Worm (Caenorhabditis elegans) whole organism, L1 larva: ENCODE results near the gene dmsr-16.

Source experiments
- C04F5.9 ChIP-seq: sonication (generic microtip); optimal IDR thresholded peaks from 2 replicates; lab custom pipeline; 2016; ENCODE audit warnings: missing genetic modification characterization, missing compliant biosample characterization
- C16A3.4 ChIP-seq: fragments of 150-350 bp; optimal IDR thresholded peaks from 2 replicates; lab custom pipeline; 2014; ENCODE audit warnings: missing biosample characterization, missing genetic modification characterization
- Y116A8C.19 ChIP-seq: sonication (generic microtip); optimal IDR thresholded peaks from 2 replicates; lab custom pipeline; 2016; ENCODE audit warnings: missing compliant biosample characterization, missing genetic modification characterization, borderline replicate concordance
- aha-1 ChIP-seq: fragments of 150-350 bp; optimal IDR thresholded peaks from 2 replicates; lab custom pipeline; 2014; ENCODE audit warnings: missing biosample characterization, missing genetic modification characterization
- aly-2 ChIP-seq: fragments of 150-350 bp; optimal IDR thresholded peaks from 2 replicates; lab custom pipeline; 2014; ENCODE audit warnings: missing biosample characterization, missing genetic modification characterization
- ama-1 ChIP-seq: fragments of 150-350 bp; optimal IDR thresholded peaks from 2 replicates; lab custom pipeline; 2014
- blmp-1 ChIP-seq: fragments of 150-350 bp; optimal IDR thresholded peaks from 2 replicates; lab custom pipeline; 2014; ENCODE audit warnings: missing biosample characterization, missing genetic modification characterization
- ceh-90 ChIP-seq: sonication (generic microtip); optimal IDR thresholded peaks from 2 replicates; lab custom pipeline; 2016; ENCODE audit warnings: missing genetic modification characterization, missing compliant biosample characterization
- dpl-1 ChIP-seq, 3 experiments: fragments of 150-350 bp in 2 of 3; sonication (generic microtip) in 1 of 3; optimal IDR thresholded peaks; 2 replicates each; lab custom pipeline; 2014 to 2017; ENCODE audit warnings: missing biosample characterization in 3 of 3, missing genetic modification characterization in 3 of 3, missing genetic modification reagents in 3 of 3
- efl-1 ChIP-seq, 4 experiments: fragments of 150-350 bp; optimal IDR thresholded peaks in 3 of 4; peaks in 1 of 4; 1 replicate in 1 of 4; 2 replicates in 3 of 4; lab custom pipeline; 2014; ENCODE audit warnings: missing biosample characterization in 2 of 4, missing genetic modification characterization in 2 of 4, missing genetic modification reagents in 2 of 4
- efl-3 ChIP-seq: fragments of 200-800 bp; sonication (Bioruptor generic); optimal IDR thresholded peaks from 2 replicates; lab custom pipeline; 2018; ENCODE audit warnings: mild to moderate bottlenecking, missing genetic modification characterization, missing compliant biosample characterization
- egl-13 ChIP-seq: sonication (generic microtip); optimal IDR thresholded peaks from 2 replicates; lab custom pipeline; 2016; ENCODE audit warnings: missing genotype, missing genetic modification reagents, missing genetic modification characterization, missing compliant biosample characterization
- elt-2 ChIP-seq: sonication (generic microtip); optimal IDR thresholded peaks from 2 replicates; lab custom pipeline; 2016; ENCODE audit warnings: missing genetic modification characterization, mild to moderate bottlenecking, inconsistent platforms, missing compliant biosample characterization, missing genetic modification reagents
- fkh-8 ChIP-seq: sonication (generic microtip); optimal IDR thresholded peaks from 2 replicates; lab custom pipeline; 2016; ENCODE audit warnings: mild to moderate bottlenecking, missing genetic modification characterization, missing compliant biosample characterization
- hlh-17 ChIP-seq: fragments of 200-800 bp; sonication (Bioruptor generic); optimal IDR thresholded peaks from 2 replicates; lab custom pipeline; 2018; ENCODE audit warnings: missing genetic modification characterization, mild to moderate bottlenecking, missing compliant biosample characterization, moderate library complexity, borderline replicate concordance
- hlh-4 ChIP-seq: sonication (generic microtip); optimal IDR thresholded peaks from 2 replicates; lab custom pipeline; 2016; ENCODE audit warnings: mild to moderate bottlenecking, missing genetic modification characterization, missing compliant biosample characterization
- irx-1 ChIP-seq: sonication (generic microtip); optimal IDR thresholded peaks from 2 replicates; lab custom pipeline; 2016; ENCODE audit warnings: missing genetic modification characterization, missing compliant biosample characterization
- lin-35 ChIP-seq, 2 experiments: fragments of 150-350 bp; optimal IDR thresholded peaks; 2 replicates each; lab custom pipeline; 2014; ENCODE audit warnings: missing biosample characterization in 2 of 2, missing genetic modification characterization in 2 of 2, missing genetic modification reagents in 2 of 2
- lir-3 ChIP-seq: sonication (generic microtip); optimal IDR thresholded peaks from 2 replicates; lab custom pipeline; 2016; ENCODE audit warnings: mild to moderate bottlenecking, missing genetic modification characterization, moderate library complexity, missing compliant biosample characterization; ENCODE audit not compliant: poor library complexity
- lsy-2 ChIP-seq, 2 experiments: fragments of 150-350 bp; optimal IDR thresholded peaks; 2 replicates each; lab custom pipeline; 2014; ENCODE audit warnings: missing biosample characterization in 2 of 2, missing genetic modification characterization in 2 of 2
- nhr-11 ChIP-seq: fragments of 150-350 bp; optimal IDR thresholded peaks from 2 replicates; lab custom pipeline; 2014; ENCODE audit warnings: missing biosample characterization, missing genetic modification characterization
- nhr-71 ChIP-seq: sonication (generic microtip); optimal IDR thresholded peaks from 2 replicates; lab custom pipeline; 2016; ENCODE audit warnings: mild to moderate bottlenecking, missing genetic modification characterization, moderate library complexity, missing compliant biosample characterization
- nhr-77 ChIP-seq: fragments of 150-350 bp; optimal IDR thresholded peaks from 2 replicates; lab custom pipeline; 2014; ENCODE audit warnings: missing biosample characterization, missing genetic modification characterization
- nhr-84 ChIP-seq: sonication (generic microtip); optimal IDR thresholded peaks from 2 replicates; lab custom pipeline; 2017; ENCODE audit warnings: missing biosample characterization, missing genetic modification characterization
- pag-3 ChIP-seq: sonication (generic microtip); optimal IDR thresholded peaks from 2 replicates; lab custom pipeline; 2017; ENCODE audit warnings: missing genetic modification characterization, mild to moderate bottlenecking, missing compliant biosample characterization, antibody characterized with exemption, borderline replicate concordance; ENCODE audit not compliant: insufficient read depth
- pqm-1 ChIP-seq: sonication (generic microtip); optimal IDR thresholded peaks from 3 replicates; lab custom pipeline; 2017; ENCODE audit warnings: missing biosample characterization, missing genetic modification characterization
- rnt-1 ChIP-seq: sonication (generic microtip); optimal IDR thresholded peaks from 2 replicates; lab custom pipeline; 2016; ENCODE audit warnings: mild to moderate bottlenecking, missing genetic modification characterization, moderate library complexity, missing compliant biosample characterization
- snpc-4 ChIP-seq: fragments of 150-350 bp; optimal IDR thresholded peaks from 2 replicates; lab custom pipeline; 2014; ENCODE audit warnings: missing biosample characterization, missing genetic modification characterization
- snu-23 ChIP-seq: sonication (generic microtip); optimal IDR thresholded peaks from 2 replicates; lab custom pipeline; 2016; ENCODE audit warnings: missing genetic modification characterization, missing compliant biosample characterization
- sptf-1 ChIP-seq: fragments of 150-350 bp; optimal IDR thresholded peaks from 2 replicates; lab custom pipeline; 2014; ENCODE audit warnings: missing biosample characterization, missing genetic modification characterization
- tlp-1 ChIP-seq: fragments of 150-350 bp; optimal IDR thresholded peaks from 2 replicates; lab custom pipeline; 2014; ENCODE audit warnings: missing biosample characterization, missing genetic modification characterization
- zag-1 ChIP-seq: fragments of 150-350 bp; optimal IDR thresholded peaks from 2 replicates; lab custom pipeline; 2014; ENCODE audit warnings: missing biosample characterization, missing genetic modification characterization
- ztf-4 ChIP-seq: fragments of 150-350 bp; optimal IDR thresholded peaks from 2 replicates; lab custom pipeline; 2014; ENCODE audit warnings: missing biosample characterization, missing genetic modification characterization

Gene dmsr-16

ce11 chrV:6819812-6820211 lies 10.9 kb upstream of the dmsr-16 start, which contains the start of gene dmsr-13:
Gene dmsr-13 (minus strand): TSS chrV:6819912.
- no peak for TF ChIP-seq nhr-71 (tag; lab: Kevin White, UChicago)
- no peak for TF ChIP-seq rnt-1 (tag; lab: Kevin White, UChicago)
- TF ChIP-seq blmp-1 (tag; lab: Kevin White, UChicago), result no peak
- no peak for TF ChIP-seq irx-1
- no peak for TF ChIP-seq aha-1
- TF ChIP-seq hlh-4 (tag; lab: Kevin White, UChicago), result no peak
- no peak for TF ChIP-seq ama-1 (lab: Kevin White, UChicago)
- TF ChIP-seq C04F5.9, result no peak

ce11 chrV:6817184-6817583 lies 8.3 kb upstream of the dmsr-16 start, which contains the start of gene dmsr-14:
Gene dmsr-14 (minus strand): TSS chrV:6817284.
- peak; percentile 7 for TF ChIP-seq hlh-4 (tag; lab: Kevin White, UChicago)
- no peak for TF ChIP-seq efl-1 (optimal IDR thresholded peaks at IDR 0.05; lab: Kevin White, UChicago)
- TF ChIP-seq efl-1 (GFP tag; optimal IDR thresholded peaks at IDR 0.05 in 1 of 2; lab: Kevin White, UChicago), result no peak
- peak; percentile 48 for TF ChIP-seq fkh-8 (tag; lab: Kevin White, UChicago)
- no peak for TF ChIP-seq nhr-11 (tag; lab: Kevin White, UChicago)
- no peak for TF ChIP-seq hlh-17 (GFP tag; lab: Kevin White, UChicago)

ce11 chrV:6813862-6814261 lies 5.0 kb upstream of the dmsr-16 start:
- TF ChIP-seq snu-23 (GFP tag; lab: Kevin White, UChicago) (no peak), fkh-8 (tag; lab: Kevin White, UChicago) (no peak), efl-1 (optimal IDR thresholded peaks at IDR 0.05; lab: Kevin White, UChicago) (no peak), efl-1 (GFP tag; optimal IDR thresholded peaks at IDR 0.05 in 1 of 2; lab: Kevin White, UChicago) (peak in 1 of 2 experiments; percentile 77)

- TF ChIP-seq dpl-1 (GFP tag; optimal IDR thresholded peaks at IDR 0.05; lab: Kevin White, UChicago) (no peak), ztf-4 (tag; lab: Kevin White, UChicago) (no peak), ceh-90 (tag; lab: Kevin White, UChicago) (no peak), snpc-4 (no peak), pag-3 (tag; lab: Kevin White, UChicago) (no peak), hlh-4 (tag; lab: Kevin White, UChicago) (no peak), nhr-77 (tag; lab: Kevin White, UChicago) (no peak), elt-2 (tag; lab: Kevin White, UChicago) (peak; percentile 77), tlp-1 (tag; lab: Kevin White, UChicago) (peak; percentile 50), lsy-2 (tag; optimal IDR thresholded peaks at IDR 0.05; lab: Kevin White, UChicago) (no peak)
These were observed 3.0 kb upstream of the dmsr-16 start for ce11 chrV:6811863-6812262.

ce11 chrV:6810091-6810490 lies 1.2 kb upstream of the dmsr-16 start:
- no peak for TF ChIP-seq zag-1
- TF ChIP-seq efl-1 (optimal IDR thresholded peaks at IDR 0.05; lab: Kevin White, UChicago), result no peak
- no peak for TF ChIP-seq efl-1 (GFP tag; optimal IDR thresholded peaks at IDR 0.05 in 1 of 2; lab: Kevin White, UChicago)
- TF ChIP-seq elt-2 (tag; lab: Kevin White, UChicago), result peak; percentile 32

ce11 chrV:6806340-6806739 lies 2.5 kb downstream of the dmsr-16 start, which contains the start of gene dmsr-12:
Gene dmsr-12 (minus strand): TSS chrV:6806440.
- TF ChIP-seq lin-35 (GFP tag; optimal IDR thresholded peaks at IDR 0.05; lab: Kevin White, UChicago) (no peak), efl-3 (GFP tag; lab: Kevin White, UChicago) (no peak), C16A3.4 (no peak), sptf-1 (tag; lab: Kevin White, UChicago) (no peak), nhr-84 (tag; lab: Kevin White, UChicago) (no peak), pqm-1 (tag; lab: Kevin White, UChicago) (no peak), egl-13 (tag; lab: Kevin White, UChicago) (no peak), lir-3 (tag; lab: Kevin White, UChicago) (no peak), aly-2 (tag; lab: Kevin White, UChicago) (no peak), nhr-77 (tag; lab: Kevin White, UChicago) (no peak), Y116A8C.19 (tag; lab: Kevin White, UChicago) (no peak), rnt-1 (tag; lab: Kevin White, UChicago) (no peak), pag-3 (tag; lab: Kevin White, UChicago) (no peak)
